Fruit fly (Drosophila melanogaster) whole organism, embryonic: ENCODE measurements around the gene Cip4.

Experiments
- ATbp ChIP-seq: fragments of 200-800 bp; sonication (Bioruptor generic); optimal IDR thresholded peaks from 2 replicates; lab custom pipeline; 2017; ENCODE audit warnings: missing biosample characterization, mild to moderate bottlenecking, missing genetic modification characterization, missing genetic modification reagents
- CG10366 ChIP-seq: fragments of 200-800 bp; sonication (Bioruptor generic); IDR thresholded peaks from 2 replicates; pipeline ENCODE4 v1.3.6; 2022; ENCODE audit warnings: missing biosample characterization, missing genetic modification characterization
- CG12104 ChIP-seq: fragments of 200-800 bp; sonication (Bioruptor generic); optimal IDR thresholded peaks from 3 replicates; lab custom pipeline; 2016; ENCODE audit warnings: missing biosample characterization, missing genetic modification characterization
- CG12659 ChIP-seq: fragments of 200-800 bp; sonication (Bioruptor generic); optimal IDR thresholded peaks from 3 replicates; lab custom pipeline; 2017; ENCODE audit warnings: mild to moderate bottlenecking, missing biosample characterization, missing genetic modification reagents, missing genetic modification characterization
- CG13624 ChIP-seq: fragments of 200-800 bp; sonication (Bioruptor generic); optimal IDR thresholded peaks from 2 replicates; lab custom pipeline; 2016; ENCODE audit warnings: missing biosample characterization, missing genetic modification characterization
- CG15514 ChIP-seq: fragments of 200-800 bp; sonication (Bioruptor generic); optimal IDR thresholded peaks from 3 replicates; lab custom pipeline; 2017; ENCODE audit warnings: missing biosample characterization, missing genetic modification characterization, mild to moderate bottlenecking, moderate library complexity, missing genetic modification reagents
- CG1602 ChIP-seq: fragments of 200-800 bp; sonication (Bioruptor generic); optimal IDR thresholded peaks from 3 replicates; lab custom pipeline; 2016; ENCODE audit warnings: missing biosample characterization, missing genetic modification characterization
- CG17361 ChIP-seq: fragments of 200-800 bp; sonication (Bioruptor generic); IDR thresholded peaks from 3 replicates; pipeline ENCODE4 v1.3.6; 2022; ENCODE audit warnings: missing biosample characterization, missing genetic modification characterization
- CG17568 ChIP-seq: fragments of 200-800 bp; sonication (Bioruptor generic); optimal IDR thresholded peaks from 2 replicates; lab custom pipeline; 2018; ENCODE audit warnings: missing biosample characterization, mild to moderate bottlenecking, missing genetic modification characterization, moderate library complexity
- CG18619 ChIP-seq: fragments of 200-800 bp; sonication (Bioruptor generic); optimal IDR thresholded peaks from 3 replicates; lab custom pipeline; 2017; ENCODE audit warnings: missing biosample characterization, mild to moderate bottlenecking, missing genetic modification characterization
- CG18764 ChIP-seq: fragments of 200-800 bp; sonication (Bioruptor generic); optimal IDR thresholded peaks from 3 replicates; lab custom pipeline; 2016; ENCODE audit warnings: missing biosample characterization, missing genetic modification characterization
- CG3065 ChIP-seq: fragments of 200-800 bp; sonication (Bioruptor generic); optimal IDR thresholded peaks from 2 replicates; lab custom pipeline; 2016; ENCODE audit warnings: missing biosample characterization, missing genetic modification characterization
- CG31224 ChIP-seq: fragments of 200-800 bp; sonication (Bioruptor generic); IDR thresholded peaks from 2 replicates; pipeline ENCODE4 v1.3.6; 2022; ENCODE audit warnings: missing biosample characterization, missing genetic modification characterization
- CG4730 ChIP-seq: fragments of 200-800 bp; sonication (Bioruptor generic); IDR thresholded peaks from 2 replicates; pipeline ENCODE4 v1.3.6; 2022; ENCODE audit warnings: missing biosample characterization, missing genetic modification characterization
- CG7357 ChIP-seq: fragments of 200-800 bp; sonication (Bioruptor generic); IDR thresholded peaks from 3 replicates; pipeline ENCODE4 v1.3.6; 2022; ENCODE audit warnings: missing biosample characterization, missing genetic modification characterization
- CG8281 ChIP-seq: fragments of 200-800 bp; sonication (Bioruptor generic); optimal IDR thresholded peaks from 2 replicates; lab custom pipeline; 2018; ENCODE audit warnings: missing biosample characterization, mild to moderate bottlenecking, missing genetic modification characterization, moderate library complexity
- CG8478 ChIP-seq: fragments of >200 bp; optimal IDR thresholded peaks from 2 replicates; lab custom pipeline; 2018
- CG9215 ChIP-seq: fragments of 200-800 bp; sonication (Bioruptor generic); IDR thresholded peaks from 2 replicates; pipeline ENCODE4 v1.3.6; 2022; ENCODE audit warnings: missing biosample characterization, missing genetic modification characterization
- CHES-1-like ChIP-seq: fragments of 200-800 bp; sonication (Bioruptor generic); optimal IDR thresholded peaks from 2 replicates; lab custom pipeline; 2016; ENCODE audit warnings: missing biosample characterization, missing genetic modification characterization
- Chrac-16 ChIP-seq: fragments of 200-800 bp; sonication (Bioruptor generic); optimal IDR thresholded peaks from 3 replicates; lab custom pipeline; 2016; ENCODE audit warnings: missing biosample characterization, missing genetic modification characterization
- CkIIα-i1 ChIP-seq: fragments of 200-800 bp; sonication (Bioruptor generic); IDR thresholded peaks from 2 replicates; pipeline ENCODE4 v1.3.6; 2022; ENCODE audit warnings: missing biosample characterization, missing genetic modification characterization
- D19B ChIP-seq: fragments of 200-800 bp; sonication (Bioruptor generic); optimal IDR thresholded peaks from 2 replicates; lab custom pipeline; 2017; ENCODE audit warnings: missing biosample characterization, mild to moderate bottlenecking, missing genetic modification characterization
- Dip3 ChIP-seq: fragments of 200-800 bp; sonication (Bioruptor generic); optimal IDR thresholded peaks from 3 replicates; lab custom pipeline; 2016; ENCODE audit warnings: missing biosample characterization, missing genetic modification characterization
- Fer2 ChIP-seq: fragments of 200-800 bp; sonication (Bioruptor generic); optimal IDR thresholded peaks from 2 replicates; lab custom pipeline; 2018; ENCODE audit warnings: missing biosample characterization, mild to moderate bottlenecking, missing genetic modification characterization, moderate library complexity
- HHEX ChIP-seq: fragments of 200-800 bp; sonication (Bioruptor generic); optimal IDR thresholded peaks from 3 replicates; lab custom pipeline; 2017; ENCODE audit warnings: missing biosample characterization, mild to moderate bottlenecking, missing genetic modification characterization, missing genetic modification reagents
- Spps ChIP-seq: fragments of 200-800 bp; sonication (Bioruptor generic); optimal IDR thresholded peaks from 2 replicates; lab custom pipeline; 2018; ENCODE audit warnings: missing biosample characterization, mild to moderate bottlenecking, missing genetic modification characterization
- Ssrp ChIP-seq: fragments of 200-800 bp; sonication (Bioruptor generic); optimal IDR thresholded peaks from 2 replicates; lab custom pipeline; 2018; ENCODE audit warnings: missing biosample characterization, mild to moderate bottlenecking, missing genetic modification characterization, moderate library complexity
- Stat92E ChIP-seq, 3 experiments: fragments of >200 bp in 2 of 3; fragments of 200-800 bp in 1 of 3; sonication (Bioruptor generic) in 1 of 3; optimal IDR thresholded peaks; 2 replicates each; lab custom pipeline; 2017 to 2019; ENCODE audit warnings: missing biosample characterization in 3 of 3, missing genetic modification characterization in 3 of 3, mild to moderate bottlenecking in 1 of 3, moderate library complexity in 1 of 3
- crol ChIP-seq: fragments of 200-800 bp; sonication (Bioruptor generic); IDR thresholded peaks from 2 replicates; pipeline ENCODE4 v1.3.6; 2022; ENCODE audit warnings: missing biosample characterization, missing genetic modification characterization
- dimm ChIP-seq: fragments of 200-800 bp; sonication (Bioruptor generic); IDR thresholded peaks from 2 replicates; pipeline ENCODE4 v1.3.6; 2022; ENCODE audit warnings: missing biosample characterization, missing genetic modification characterization
- dm ChIP-seq: fragments of 200-800 bp; sonication (Bioruptor generic); optimal IDR thresholded peaks from 3 replicates; lab custom pipeline; 2016; ENCODE audit warnings: missing biosample characterization, missing genetic modification characterization
- gem ChIP-seq: fragments of 200-800 bp; sonication (Bioruptor generic); optimal IDR thresholded peaks from 2 replicates; lab custom pipeline; 2019; ENCODE audit warnings: missing biosample characterization, mild to moderate bottlenecking, missing genetic modification characterization, moderate library complexity
- gro ChIP-seq: fragments of 200-800 bp; sonication (Bioruptor generic); optimal IDR thresholded peaks from 2 replicates; lab custom pipeline; 2016; ENCODE audit warnings: missing biosample characterization, missing genetic modification characterization
- ham ChIP-seq: fragments of 200-800 bp; sonication (Bioruptor generic); IDR thresholded peaks from 2 replicates; pipeline ENCODE4 v1.3.6; 2022; ENCODE audit warnings: missing biosample characterization, missing genetic modification characterization
- hth ChIP-seq: fragments of >200 bp; optimal IDR thresholded peaks from 2 replicates; lab custom pipeline; 2017; ENCODE audit warnings: inconsistent platforms
- ind ChIP-seq: fragments of 200-800 bp; sonication (Bioruptor generic); optimal IDR thresholded peaks from 3 replicates; lab custom pipeline; 2016; ENCODE audit warnings: missing biosample characterization, missing genetic modification characterization
- lab ChIP-seq: fragments of 200-800 bp; sonication (Bioruptor generic); optimal IDR thresholded peaks from 3 replicates; lab custom pipeline; 2017; ENCODE audit warnings: missing biosample characterization, missing genetic modification characterization, mild to moderate bottlenecking, moderate library complexity, missing genetic modification reagents
- lola ChIP-seq, 3 experiments: fragments of >200 bp in 2 of 3; fragments of 200-800 bp in 1 of 3; sonication (Bioruptor generic) in 1 of 3; optimal IDR thresholded peaks; 2 replicates each; lab custom pipeline; 2017 to 2019; ENCODE audit warnings: missing biosample characterization in 3 of 3, missing genetic modification characterization in 3 of 3, mild to moderate bottlenecking in 1 of 3, moderate library complexity in 1 of 3
- oc ChIP-seq: fragments of 200-800 bp; sonication (Bioruptor generic); optimal IDR thresholded peaks from 2 replicates; lab custom pipeline; 2018; ENCODE audit warnings: missing biosample characterization, mild to moderate bottlenecking, missing genetic modification characterization, moderate library complexity
- odd ChIP-seq: fragments of 200-800 bp; sonication (Bioruptor generic); optimal IDR thresholded peaks from 2 replicates; lab custom pipeline; 2017; ENCODE audit warnings: missing biosample characterization, mild to moderate bottlenecking, missing genetic modification characterization
- phol ChIP-seq: fragments of 200-800 bp; sonication (Bioruptor generic); optimal IDR thresholded peaks from 3 replicates; lab custom pipeline; 2018; ENCODE audit warnings: missing biosample characterization, mild to moderate bottlenecking, missing genetic modification characterization, moderate library complexity
- sc ChIP-seq, 3 experiments: fragments of >200 bp in 2 of 3; fragments of 200-800 bp in 1 of 3; sonication (Bioruptor generic) in 1 of 3; optimal IDR thresholded peaks; 2 replicates in 2 of 3; 3 replicates in 1 of 3; lab custom pipeline; 2017; ENCODE audit warnings: mild to moderate bottlenecking in 1 of 3, missing biosample characterization in 1 of 3, missing genetic modification characterization in 1 of 3, missing genetic modification reagents in 1 of 3
- schlank ChIP-seq: fragments of 200-800 bp; sonication (Bioruptor generic); optimal IDR thresholded peaks from 2 replicates; lab custom pipeline; 2018; ENCODE audit warnings: missing biosample characterization, mild to moderate bottlenecking, missing genetic modification characterization
- sens-2 ChIP-seq: fragments of 200-800 bp; sonication (Bioruptor generic); IDR thresholded peaks from 2 replicates; pipeline ENCODE4 v1.3.6; 2022; ENCODE audit warnings: missing biosample characterization, missing genetic modification characterization
- tap ChIP-seq: fragments of 200-800 bp; optimal IDR thresholded peaks from 3 replicates; lab custom pipeline; 2019; ENCODE audit warnings: missing biosample characterization, mild to moderate bottlenecking, missing genetic modification characterization, moderate library complexity
- tna ChIP-seq: fragments of 200-800 bp; sonication (Bioruptor generic); IDR thresholded peaks from 2 replicates; pipeline ENCODE4 v1.3.6; 2022; ENCODE audit warnings: missing biosample characterization, missing genetic modification characterization; ENCODE audit not compliant: partially characterized antibody
- usp ChIP-seq: fragments of >200 bp; optimal IDR thresholded peaks from 2 replicates; lab custom pipeline; 2017; ENCODE audit warnings: missing biosample characterization, missing genetic modification characterization
- zfh1 ChIP-seq: fragments of 200-800 bp; sonication (Bioruptor generic); IDR thresholded peaks from 3 replicates; pipeline ENCODE4 v1.3.6; 2022; ENCODE audit warnings: missing biosample characterization, missing genetic modification characterization

Gene Cip4

DNA sequence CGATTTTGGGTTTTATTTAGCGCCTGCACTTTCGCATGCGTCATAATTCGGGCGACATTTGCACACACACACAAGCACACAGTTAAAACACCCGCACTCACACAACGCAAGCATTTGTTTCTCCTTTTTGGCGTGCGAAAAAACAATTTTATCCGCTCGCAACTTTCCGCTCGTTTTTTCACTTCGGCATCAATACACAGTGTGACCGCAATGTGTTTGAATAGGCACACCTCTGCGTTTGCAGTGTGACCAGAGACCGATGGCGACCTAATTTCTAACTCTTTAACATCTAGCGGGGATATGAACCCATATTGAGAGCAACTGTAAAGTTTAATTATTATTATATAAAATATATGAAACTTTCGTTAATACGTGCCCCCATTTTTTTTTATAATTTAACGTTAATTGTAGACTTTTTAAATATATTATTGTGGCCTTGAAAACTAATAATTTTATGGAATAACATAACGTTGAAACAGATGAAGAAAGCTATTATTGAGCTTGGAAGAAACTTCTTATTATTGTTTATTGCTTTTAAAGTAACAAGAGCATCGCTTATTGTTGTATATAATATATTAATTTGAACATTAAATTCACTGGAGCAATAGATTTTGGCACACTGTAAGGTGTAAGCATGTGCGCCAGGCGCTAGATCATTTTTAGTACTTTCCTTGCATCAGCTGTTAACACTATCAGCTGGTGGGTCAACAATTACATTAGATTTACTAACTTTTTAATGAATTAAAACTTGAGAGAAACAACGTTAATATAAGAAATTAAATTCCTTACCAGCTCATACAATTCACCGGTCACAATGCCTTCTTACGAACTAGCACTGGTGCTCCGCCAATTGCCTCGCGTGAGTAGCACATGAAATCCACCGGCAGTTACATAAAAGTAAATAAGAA is at the start of gene Cip4, which contains the start of gene mRpS6 (continued):
- TF ChIP-seq CHES-1-like, result peak; percentile 16
- peak; percentile 62 for TF ChIP-seq CG4730
- no peak for TF ChIP-seq Stat92E (GFP tag; optimal IDR thresholded peaks at IDR 0.05; lab: Kevin White, UChicago)
- peak; percentile 83 for TF ChIP-seq CG1602
- no peak for TF ChIP-seq CG9215 (GFP tag; lab: Robert Waterston, UW)
- peak; percentile 51 for TF ChIP-seq Spps (tag; lab: Kevin White, UChicago)
- peak; percentile 66 for TF ChIP-seq CG12104 (GFP tag; lab: Kevin White, UChicago)
- no peak for TF ChIP-seq sc (optimal IDR thresholded peaks at IDR 0.05; lab: Kevin White, UChicago)
- peak; percentile 69 for TF ChIP-seq sc (GFP tag; optimal IDR thresholded peaks at IDR 0.05; lab: Kevin White, UChicago)
- TF ChIP-seq CG17361 (GFP tag; lab: Robert Waterston, UW), result peak; percentile 38; the same call in 1 of the 3 replicates
- TF ChIP-seq ind (GFP tag; lab: Kevin White, UChicago), result no peak
- TF ChIP-seq CG12659 (GFP tag; lab: Kevin White, UChicago), result peak; percentile 89
- peak; percentile 33 for TF ChIP-seq phol (tag; lab: Kevin White, UChicago)
- TF ChIP-seq CG8478, result no peak
- TF ChIP-seq CG15514, result peak; percentile 39
- peak; percentile 47 for TF ChIP-seq odd (GFP tag; lab: Kevin White, UChicago)
- TF ChIP-seq usp (GFP tag; lab: Kevin White, UChicago), result no peak
- peak; percentile 84 for TF ChIP-seq sens-2 (GFP tag; lab: Robert Waterston, UW)
- TF ChIP-seq dimm (GFP tag; lab: Robert Waterston, UW), result peak; percentile 64; the same call in 1 of the 2 replicates
- TF ChIP-seq CG3065 (GFP tag; lab: Kevin White, UChicago), result peak; percentile 47
- TF ChIP-seq CG7357 (GFP tag; lab: Robert Waterston, UW), result peak; percentile 39; the same call in 1 of the 3 replicates
- peak; percentile 82 for TF ChIP-seq Chrac-16 (GFP tag; lab: Kevin White, UChicago)
- no peak for TF ChIP-seq schlank (tag; lab: Kevin White, UChicago)
- TF ChIP-seq lab (GFP tag; lab: Kevin White, UChicago), result peak; percentile 35
- TF ChIP-seq CG17568 (GFP tag; lab: Kevin White, UChicago), result peak; percentile 52
- peak; percentile 62 for TF ChIP-seq Dip3 (GFP tag; lab: Kevin White, UChicago)
- peak; percentile 18 for TF ChIP-seq CG13624 (GFP tag; lab: Kevin White, UChicago)
- TF ChIP-seq D19B, result peak; percentile 33
- no peak for TF ChIP-seq Fer2 (tag; lab: Kevin White, UChicago)
- TF ChIP-seq oc (tag; lab: Kevin White, UChicago), result peak; percentile 59
- no peak for TF ChIP-seq CG18764
- TF ChIP-seq gro (GFP tag; lab: Kevin White, UChicago), result peak; percentile 59
- TF ChIP-seq CG10366, result peak; percentile 90
- peak; percentile 52 for TF ChIP-seq CG8281
- peak; percentile 48; the same call in 1 of the 2 replicates for TF ChIP-seq tna (GFP tag; lab: Robert Waterston, UW)
- TF ChIP-seq Ssrp (tag; lab: Kevin White, UChicago), result peak; percentile 79
- peak; percentile 71 for TF ChIP-seq tap (tag; lab: Kevin White, UChicago)
- TF ChIP-seq ham (GFP tag; lab: Robert Waterston, UW), result no peak
- TF ChIP-seq lola (GFP tag; optimal IDR thresholded peaks at IDR 0.05; lab: Kevin White, UChicago), result peak in 1 of 3 experiments; percentile 80
- TF ChIP-seq dm, result peak; percentile 28
- peak; percentile 51; the same call in 1 of the 2 replicates for TF ChIP-seq CG31224 (GFP tag; lab: Robert Waterston, UW)
- TF ChIP-seq hth (lab: Kevin White, UChicago), result no peak
- peak; percentile 93 for TF ChIP-seq gem (tag; lab: Kevin White, UChicago)
- no peak for TF ChIP-seq HHEX (GFP tag; lab: Kevin White, UChicago)
- TF ChIP-seq zfh1 (GFP tag; lab: Robert Waterston, UW), result peak; percentile 76
- no peak for TF ChIP-seq CkIIα-i1 (GFP tag; lab: Robert Waterston, UW)
- peak; percentile 80 for TF ChIP-seq CG18619 (GFP tag; lab: Kevin White, UChicago)
- TF ChIP-seq ATbp, result peak; percentile 69
- TF ChIP-seq crol, result no peak
